Worm (Caenorhabditis elegans): ENCODE data around the gene lpd-9.

- TF ChIP-seq ceh-36 (tag; optimal IDR thresholded peaks at IDR 0.05) (no peak), ama-1 (optimal IDR thresholded peaks at IDR 0.05) (no peak), flt-1 (GFP tag; IDR thresholded peaks at IDR 0.05) (no peak), ceh-13 (GFP tag; optimal IDR thresholded peaks at IDR 0.05) (no peak), ets-7 (tag; optimal IDR thresholded peaks at IDR 0.05) (no peak), tbx-37 (GFP tag; conservative IDR thresholded peaks at IDR 0.05) (no peak)
These were observed 30.1 kb upstream of the lpd-9 start, which contains the start of gene srd-34 for ce11 chrV:10548981-10549380.
